Fruit fly (Drosophila melanogaster) ovary, adult (tissue): ENCODE results near the gene SamDC.

ENCODE experiments used
- CG17801 ChIP-seq: fragments of 200-800 bp; optimal IDR thresholded peaks from 2 replicates; lab custom pipeline; 2019; ENCODE audit warnings: missing biosample characterization, mild to moderate bottlenecking, missing genetic modification characterization, moderate library complexity; ENCODE audit not compliant: partially characterized antibody

The SamDC gene

DNA sequence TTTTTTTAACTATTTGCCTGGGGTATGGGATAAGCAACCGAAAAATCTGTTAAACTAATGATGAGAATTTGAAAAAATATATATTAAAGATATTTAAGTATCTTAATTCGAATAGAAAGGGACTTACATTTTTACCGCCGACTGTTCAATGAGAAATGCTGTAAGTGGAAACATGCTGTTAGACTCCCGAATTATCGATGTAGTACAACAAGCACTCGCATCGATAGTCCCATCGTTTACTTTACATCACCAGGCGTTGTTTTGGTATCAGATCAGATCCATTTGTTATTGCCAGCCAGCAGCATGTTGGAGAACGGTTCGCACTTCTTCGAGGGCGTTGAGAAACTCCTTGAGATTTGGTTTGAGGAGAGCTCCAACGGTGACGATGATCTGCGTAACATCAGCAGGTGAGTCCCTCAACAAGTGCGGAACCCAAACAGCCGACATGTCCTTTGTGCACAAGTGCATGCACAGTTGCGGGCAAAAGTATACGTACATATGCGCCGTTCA is at the start of gene SamDC:
Gene SamDC, plus strand, starts transcription at position 246 of the 510 bp plus-strand sequence.
- peak; percentile 54 for TF ChIP-seq CG17801 (GFP tag; lab: Kevin White, UChicago)

DNA sequence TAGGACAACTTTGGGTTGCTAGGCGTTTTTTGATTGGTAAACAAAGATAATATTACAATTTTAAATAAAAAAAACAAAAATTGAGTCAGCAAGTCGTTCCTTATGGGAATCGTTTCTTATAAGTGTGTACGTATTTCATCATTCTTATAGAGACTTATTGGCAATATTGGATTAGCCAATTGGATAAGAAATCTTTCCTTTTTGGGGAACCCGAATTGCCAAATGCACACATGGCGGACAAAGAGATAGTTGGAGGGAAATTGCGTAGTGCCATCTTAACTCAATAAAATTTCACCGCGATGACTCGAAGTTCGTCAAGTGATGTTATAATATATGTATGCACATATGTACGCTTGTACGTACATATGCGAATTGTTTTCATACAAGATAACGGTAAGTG is 48.0 kb upstream of the SamDC start:
- TF ChIP-seq CG17801 (GFP tag; lab: Kevin White, UChicago), result no peak

DNA sequence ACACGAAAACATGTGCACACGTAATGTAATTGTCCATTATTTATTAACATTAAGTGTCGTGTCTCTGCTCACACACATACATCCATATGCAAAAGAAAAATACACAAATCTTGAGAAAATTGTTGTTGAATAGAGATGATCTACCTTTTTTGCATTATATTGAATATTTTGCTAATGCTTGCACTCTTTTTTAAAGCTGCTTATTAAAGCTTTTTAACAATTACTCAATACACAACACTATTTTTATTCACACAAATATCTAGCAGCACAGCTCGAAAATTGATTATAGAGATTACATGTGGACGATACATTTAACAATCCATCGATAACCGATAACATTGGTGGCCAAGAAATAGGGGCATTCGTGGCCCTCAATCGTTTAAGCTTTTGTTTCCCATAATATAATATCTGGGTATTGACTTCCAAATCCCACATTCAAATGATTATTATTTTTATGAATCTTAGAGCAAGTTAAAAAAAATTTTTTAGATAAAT is 47.1 kb upstream of the SamDC start, which contains the start of gene Ufd4:
Gene Ufd4, minus strand, starts transcription at position 300 of the 495 bp plus-strand sequence.
- peak; percentile 65 for TF ChIP-seq CG17801 (GFP tag; lab: Kevin White, UChicago)

DNA sequence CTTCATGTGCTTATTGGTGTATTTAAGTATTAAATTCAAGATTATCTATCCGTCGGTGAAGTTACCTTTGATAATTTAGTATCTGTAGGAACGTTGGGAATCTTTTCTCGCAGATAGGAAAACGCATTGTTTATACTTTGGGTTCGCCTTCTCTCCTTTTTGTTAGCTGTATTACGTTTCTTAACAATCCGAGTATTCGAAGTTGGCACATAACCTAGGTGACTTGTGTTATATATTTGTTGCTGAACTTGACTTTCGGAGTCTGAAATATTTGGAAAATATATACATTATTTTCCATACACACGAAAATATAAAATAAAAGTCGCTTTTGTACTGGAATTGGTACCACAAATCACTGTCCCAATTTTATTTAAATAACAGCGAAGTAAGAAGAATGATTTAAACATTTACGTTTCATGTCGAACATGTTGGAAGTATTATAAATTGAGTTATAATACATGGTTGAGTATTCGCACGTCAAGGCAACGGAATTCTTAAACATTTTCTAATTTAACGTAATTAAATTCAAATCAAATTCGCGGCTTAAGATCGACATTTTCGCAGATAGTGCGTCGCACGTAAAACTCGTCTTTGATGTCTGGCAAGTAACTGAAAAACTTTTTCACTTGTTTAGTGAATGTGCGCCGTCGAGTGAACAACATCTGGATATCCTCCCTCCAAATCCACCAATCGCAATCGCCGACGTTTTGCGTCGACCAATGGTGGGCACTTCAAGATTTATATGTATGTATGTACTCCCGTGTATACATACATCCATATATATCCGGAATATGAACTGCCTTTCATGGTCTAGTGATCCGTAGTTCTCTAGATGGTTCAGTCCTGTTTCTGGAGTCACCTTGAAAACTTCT is 44.2 kb upstream of the SamDC start, which contains the start of gene Hand:
Gene Hand, minus strand, starts transcription at position 588 of the 872 bp plus-strand sequence.
- TF ChIP-seq CG17801 (GFP tag; lab: Kevin White, UChicago), result no peak

DNA sequence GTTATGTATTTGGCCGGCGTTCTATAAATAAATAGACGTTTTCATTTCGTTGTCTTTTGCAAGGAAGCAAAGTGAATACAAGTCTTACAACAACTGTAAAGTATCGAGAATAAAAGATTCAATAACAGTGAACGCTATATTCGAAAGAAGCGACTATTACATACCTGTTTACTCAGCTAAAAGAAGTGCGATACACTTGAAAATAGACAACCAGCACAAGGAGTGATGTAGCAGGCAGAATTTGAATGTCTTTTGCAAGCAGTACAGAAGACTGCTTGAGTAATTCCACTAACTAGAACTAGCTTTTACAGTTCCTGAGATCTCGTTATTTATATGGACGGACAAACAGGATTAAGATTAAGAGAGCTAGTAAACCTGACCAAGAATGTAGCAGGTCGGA is 41.0 kb upstream of the SamDC start:
- TF ChIP-seq CG17801 (GFP tag; lab: Kevin White, UChicago), result no peak

DNA sequence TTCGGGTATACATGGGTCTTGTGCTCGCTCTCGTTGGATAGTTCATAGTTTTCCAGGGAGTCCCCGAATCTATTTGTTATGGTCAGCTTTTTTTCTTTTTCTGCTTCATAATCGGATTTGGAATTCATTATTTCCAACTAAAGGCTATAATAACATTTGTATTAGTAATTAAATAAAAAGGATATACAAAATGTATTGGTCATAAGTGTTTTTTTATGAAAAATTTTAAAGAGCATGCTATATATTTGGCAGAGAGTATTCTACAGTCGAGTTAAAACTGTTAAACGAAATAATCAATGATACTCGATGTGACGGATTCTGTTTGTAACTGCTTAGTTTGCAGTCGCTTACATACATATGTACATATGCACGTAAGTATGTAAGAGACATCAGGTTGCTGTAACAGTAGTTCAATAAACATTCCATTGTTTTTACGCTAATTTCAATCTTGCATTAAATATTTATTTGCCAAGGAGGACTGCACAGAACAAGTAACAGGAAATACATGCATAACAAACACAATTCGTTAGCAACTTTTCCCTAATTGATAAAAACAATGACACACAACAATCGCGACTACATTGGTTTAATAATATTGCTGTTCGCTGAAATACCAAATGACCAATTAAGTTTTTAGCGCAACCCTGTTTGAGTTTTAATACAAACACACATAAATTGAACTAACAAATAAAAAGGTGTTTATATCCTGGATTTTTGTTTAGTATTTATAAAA is 40.0 kb upstream of the SamDC start:
- no peak for TF ChIP-seq CG17801 (GFP tag; lab: Kevin White, UChicago)

DNA sequence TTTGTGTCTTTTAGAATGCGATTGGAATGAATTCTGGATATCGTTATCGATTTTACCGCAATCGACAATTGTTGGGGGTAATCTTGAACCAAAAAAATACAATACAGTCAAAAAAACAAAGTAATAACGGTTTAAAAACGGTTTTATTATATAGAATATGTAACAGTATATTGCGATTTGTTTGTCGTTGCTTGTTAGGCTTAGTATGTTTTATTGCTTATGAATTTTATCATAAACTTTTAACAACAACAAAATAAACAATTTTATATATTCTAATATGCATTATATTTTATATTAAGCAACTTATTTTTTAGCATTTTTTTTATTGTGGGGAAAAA is 39.5 kb upstream of the SamDC start, which contains the start of gene CYLD:
Gene CYLD, minus strand, starts transcription at position 38 of the 338 bp plus-strand sequence.
- TF ChIP-seq CG17801 (GFP tag; lab: Kevin White, UChicago), result peak; percentile 66

DNA sequence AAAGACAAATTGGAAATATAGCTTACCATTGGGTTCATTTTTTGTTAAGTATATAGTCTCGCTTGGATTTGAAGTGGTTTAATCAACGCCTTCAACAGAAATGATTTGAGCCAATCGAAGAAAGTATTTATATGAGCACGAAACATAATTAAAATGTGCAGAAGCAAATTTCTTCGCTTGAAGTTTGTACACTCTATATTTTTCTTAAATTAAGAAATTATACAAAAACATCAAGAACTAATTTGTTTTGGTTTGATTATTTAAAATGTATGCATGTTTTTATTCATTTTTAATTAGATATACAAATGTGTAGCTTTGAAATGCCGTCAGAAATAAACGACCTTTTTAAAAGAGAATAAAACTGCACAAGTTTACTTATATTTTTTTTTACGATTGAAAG is 37.3 kb upstream of the SamDC start, which contains the start of gene CG13138:
Gene CG13138, minus strand, starts transcription at position 101 of the 400 bp plus-strand sequence.
- no peak for TF ChIP-seq CG17801 (GFP tag; lab: Kevin White, UChicago)

DNA sequence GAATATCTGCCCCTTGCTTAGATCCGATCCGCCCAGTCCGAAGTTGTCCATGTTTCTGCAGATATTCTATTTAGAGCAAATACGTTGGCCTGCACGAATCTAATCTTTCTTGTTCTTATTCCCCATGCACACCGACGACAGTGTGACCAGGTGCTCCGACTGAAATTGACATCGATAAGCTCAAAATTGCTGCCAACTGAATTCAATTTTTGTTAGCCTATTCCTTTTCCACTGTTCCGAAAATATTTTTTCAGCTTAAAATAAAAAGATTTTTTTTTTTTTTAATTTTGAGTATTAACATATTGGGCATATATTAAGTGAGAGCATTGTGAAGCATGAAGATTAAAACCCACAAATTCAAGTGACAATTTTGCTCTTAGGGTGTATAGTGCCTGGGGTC is 35.5 kb upstream of the SamDC start, which contains the start of gene nmd:
Gene nmd, minus strand, starts transcription at position 162 of the 400 bp plus-strand sequence.
- TF ChIP-seq CG17801 (GFP tag; lab: Kevin White, UChicago), result no peak

DNA sequence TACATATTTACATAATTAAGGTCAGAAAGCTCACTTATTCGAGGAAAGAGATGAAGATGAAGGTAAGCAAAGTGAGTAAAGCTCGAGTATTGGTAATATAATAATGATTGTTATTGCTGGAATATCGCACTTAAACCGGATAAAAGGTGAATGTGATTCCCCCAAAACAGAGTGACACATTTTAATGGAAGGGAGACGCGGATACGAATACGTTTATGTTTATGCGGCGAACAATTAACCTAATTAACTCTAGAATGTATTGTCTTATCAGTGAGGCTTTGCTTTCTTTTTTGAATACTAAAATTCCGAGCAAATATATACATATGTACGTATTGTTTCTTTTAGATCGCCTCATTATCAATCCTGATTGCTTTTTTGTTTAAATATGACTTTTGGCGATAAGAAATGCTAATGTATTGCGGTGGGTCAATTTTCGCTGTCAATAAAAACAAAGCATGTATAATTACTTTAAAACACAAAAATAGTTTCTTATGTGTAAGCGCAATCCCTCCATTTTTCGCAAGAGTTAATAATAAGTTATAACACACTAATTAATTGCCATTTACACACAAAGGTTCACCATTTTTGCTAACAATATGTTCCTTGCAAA is 33.6 kb upstream of the SamDC start:
- TF ChIP-seq CG17801 (GFP tag; lab: Kevin White, UChicago), result no peak

DNA sequence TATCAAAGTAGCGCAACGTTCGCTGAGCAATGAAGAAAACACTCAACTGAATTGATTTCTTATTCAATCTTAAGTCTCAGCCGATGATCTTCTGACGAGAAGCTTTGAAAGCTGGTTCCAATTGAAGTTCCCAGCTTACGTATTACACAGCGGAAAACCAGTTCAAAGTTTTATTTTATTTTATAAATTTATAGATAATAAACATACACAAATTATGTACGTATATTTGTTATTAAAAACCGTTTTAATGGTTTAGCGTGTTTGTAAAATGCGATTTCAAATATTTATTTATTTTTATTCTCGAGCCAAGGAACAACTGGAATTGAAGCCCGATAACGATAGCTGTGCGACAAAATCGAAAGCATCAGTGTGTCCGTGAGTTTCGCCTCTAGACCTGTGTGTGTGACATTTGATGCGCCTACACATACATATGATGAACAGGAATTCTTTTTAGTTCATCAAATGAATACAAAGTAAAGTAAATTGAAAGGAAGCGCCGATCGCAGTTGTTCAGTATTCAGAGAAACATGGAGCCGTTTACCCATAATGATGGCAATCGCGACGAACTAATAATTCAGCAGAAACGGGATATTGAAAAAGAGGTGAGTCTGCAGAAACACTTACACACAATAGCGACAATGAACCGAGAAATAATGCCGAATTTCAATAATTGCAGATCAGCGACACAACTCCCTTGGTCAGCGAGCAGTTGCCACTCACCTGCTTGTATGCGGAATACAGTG is 32.6 kb upstream of the SamDC start, which contains the start of the genes CG5390 and CG4968:
Gene CG5390, minus strand, starts transcription at position 77 of the 743 bp plus-strand sequence.
Gene CG4968, plus strand, starts transcription at position 405 of the 743 bp plus-strand sequence.
- TF ChIP-seq CG17801 (GFP tag; lab: Kevin White, UChicago), result peak; percentile 87

DNA sequence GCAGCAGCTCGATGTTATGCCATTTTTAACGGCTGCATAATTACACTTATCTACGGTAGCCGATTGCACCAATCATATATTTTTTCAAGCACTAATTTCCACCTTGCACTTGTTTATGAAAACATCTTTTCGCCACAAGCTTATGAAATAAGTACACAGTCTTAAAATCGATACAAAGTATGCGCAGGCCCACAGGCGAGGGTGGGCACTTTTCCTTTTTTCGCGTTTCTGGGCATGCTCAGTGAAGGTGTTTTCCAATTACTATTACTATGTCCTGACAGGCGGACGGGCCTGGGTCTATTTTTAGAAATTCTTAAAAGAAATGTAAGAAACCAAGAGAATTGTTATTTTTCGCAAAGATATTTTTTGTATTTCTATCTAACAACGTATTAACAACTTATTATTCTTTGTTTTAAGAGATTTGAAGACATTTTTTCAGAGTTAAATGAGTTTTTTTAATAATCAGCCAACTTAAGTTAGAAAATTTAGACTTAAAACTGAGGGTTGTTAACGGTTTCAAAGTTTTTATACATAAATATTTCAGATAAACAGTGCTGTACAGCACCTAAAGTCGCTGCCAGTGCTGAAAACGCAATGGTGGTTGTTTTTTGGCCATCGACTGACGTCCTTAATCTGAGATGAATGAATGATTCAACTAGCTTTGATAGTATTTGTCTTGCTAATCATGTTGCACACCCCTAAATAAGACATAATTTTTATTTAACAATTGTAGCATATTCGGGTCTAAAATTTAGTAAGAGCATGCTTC is 28.5 kb upstream of the SamDC start, which contains the start of gene Cdk5alpha:
Gene Cdk5alpha, minus strand, starts transcription at position 343 of the 769 bp plus-strand sequence.
- TF ChIP-seq CG17801 (GFP tag; lab: Kevin White, UChicago), result no peak

DNA sequence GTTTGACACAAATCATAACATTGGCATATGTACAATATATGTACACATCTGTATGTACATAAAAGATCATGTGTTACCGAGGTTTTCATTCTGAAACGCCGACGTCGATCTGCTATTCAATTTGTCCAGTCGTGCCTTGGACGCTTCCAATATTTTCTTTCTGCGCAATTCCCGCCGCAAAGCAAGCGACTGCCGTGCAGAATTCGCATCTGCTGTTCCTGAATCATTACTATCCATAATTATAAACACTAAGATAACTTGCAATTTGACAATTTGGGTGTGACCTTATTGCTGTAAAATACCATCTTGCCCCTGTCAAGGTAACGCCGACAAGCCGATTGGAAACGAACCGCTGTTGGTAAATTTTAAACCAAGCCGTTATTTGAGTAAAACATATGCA is 27.4 kb upstream of the SamDC start:
- no peak for TF ChIP-seq CG17801 (GFP tag; lab: Kevin White, UChicago)
